Worm (Caenorhabditis elegans): ENCODE results near the gene unc-80.

unc-80 gene

DNA sequence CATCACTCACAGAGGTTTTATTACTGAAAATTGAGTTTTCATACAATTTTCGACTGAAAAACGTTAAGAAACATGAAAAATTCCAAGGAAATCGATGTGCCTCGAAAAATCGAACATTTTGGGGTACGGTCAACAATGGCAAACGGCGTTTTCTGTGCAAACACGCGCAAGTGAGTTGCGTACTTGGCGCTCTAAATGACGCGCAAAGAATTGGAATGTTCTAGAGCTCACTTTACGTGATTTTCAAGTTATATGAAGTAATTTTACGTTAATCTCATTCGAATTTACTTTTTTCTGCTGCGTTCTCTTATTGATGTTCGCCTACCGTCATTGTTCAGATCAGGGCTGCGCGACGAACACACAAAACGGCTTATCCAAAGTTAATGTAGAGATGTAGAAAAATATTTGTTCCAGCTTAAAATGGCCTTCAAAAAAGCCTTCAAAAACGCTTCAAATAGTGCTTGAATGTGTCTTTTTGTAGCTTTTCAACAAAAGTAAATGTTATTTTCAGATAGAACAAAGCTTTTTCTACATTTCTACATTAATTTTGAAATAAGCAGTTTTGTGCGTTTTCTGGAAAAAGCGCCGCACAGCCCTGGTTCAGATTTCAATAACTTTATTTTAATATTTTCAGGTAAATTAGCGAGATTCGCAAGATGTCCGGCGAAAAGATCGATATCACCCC lies 33.7 kb upstream of the unc-80 start, which contains the start of the genes F31D4.2 and fkb-6 (continued):
- TF ChIP-seq C38D4.7 (GFP tag; optimal IDR thresholded peaks at IDR 0.05) (no peak), nfya-1 (tag; optimal IDR thresholded peaks at IDR 0.05) (peak; percentile 81), tbx-2 (tag; optimal IDR thresholded peaks at IDR 0.05) (peak; percentile 53), lin-11 (tag; optimal IDR thresholded peaks at IDR 0.05) (no peak), hlh-6 (tag; optimal IDR thresholded peaks at IDR 0.05) (no peak), ceh-45 (GFP tag; IDR thresholded peaks at IDR 0.05) (no peak), unc-3 (GFP tag; conservative IDR thresholded peaks at IDR 0.05) (no peak), unc-3 (tag; optimal IDR thresholded peaks at IDR 0.05) (no peak)

ce11 chrV:20847743-20848229 lies 31.6 kb upstream of the unc-80 start:
- TF ChIP-seq pha-2 (tag; optimal IDR thresholded peaks at IDR 0.05) (no peak), fkh-10 (GFP tag; optimal IDR thresholded peaks at IDR 0.05) (no peak), ama-1 (optimal IDR thresholded peaks at IDR 0.05) (peak; percentile 27)

- TF ChIP-seq unc-55 (GFP tag; optimal IDR thresholded peaks at IDR 0.05), result peak; percentile 77
- no peak for TF ChIP-seq unc-3 (GFP tag; conservative IDR thresholded peaks at IDR 0.05)
- no peak for TF ChIP-seq unc-3 (tag; optimal IDR thresholded peaks at IDR 0.05)
Observed at ce11 chrV:20850580-20850979, 28.8 kb upstream of the unc-80 start, which contains the start of gene clec-264. TSS of gene clec-264 (minus strand) at chrV:20850701.

DNA sequence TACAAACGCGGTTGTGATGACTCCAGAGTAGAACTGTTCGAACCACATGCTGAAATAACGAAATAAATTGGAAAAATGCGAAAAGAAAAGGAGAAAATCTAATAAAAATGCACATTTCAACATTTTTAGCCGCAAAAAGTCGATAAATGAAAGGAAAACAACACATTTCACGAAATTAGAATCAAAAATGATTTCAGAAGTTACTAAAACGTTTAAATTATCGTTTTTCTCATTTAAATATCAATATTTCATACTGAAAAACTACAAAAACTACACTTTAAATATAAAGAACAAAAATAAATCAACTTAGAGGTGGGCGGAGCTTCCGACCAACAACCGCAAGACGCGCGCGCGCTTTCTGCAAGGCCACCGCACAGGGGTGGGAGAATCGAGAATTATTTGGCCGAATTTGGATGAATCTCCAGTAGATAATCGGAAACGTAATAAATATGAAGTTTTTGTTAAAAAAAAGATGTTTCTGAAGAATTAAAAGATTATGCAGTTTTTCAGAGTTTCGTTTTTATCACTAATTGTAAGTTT lies 27.5 kb upstream of the unc-80 start, which contains the start of gene ndua-1:
Gene ndua-1, minus strand, starts transcription at position 51 of the 540 bp plus-strand sequence.
- TF ChIP-seq odd-2 (tag; optimal IDR thresholded peaks at IDR 0.05) (no peak), F13H6.1 (tag; optimal IDR thresholded peaks at IDR 0.05) (no peak), ttx-3 (tag; optimal IDR thresholded peaks at IDR 0.05) (no peak), elt-2 (tag; optimal IDR thresholded peaks at IDR 0.05) (peak; percentile 9), pqm-1 (tag; optimal IDR thresholded peaks at IDR 0.05) (no peak), tbx-7 (tag; optimal IDR thresholded peaks at IDR 0.05) (no peak), unc-55 (GFP tag; optimal IDR thresholded peaks at IDR 0.05) (no peak), ets-4 (tag; optimal IDR thresholded peaks at IDR 0.05) (no peak), K09A11.1 (tag; optimal IDR thresholded peaks at IDR 0.05; ENCODE audit: insufficient read depth) (no peak), elt-4 (tag; optimal IDR thresholded peaks at IDR 0.05) (no peak), rnt-1 (tag; optimal IDR thresholded peaks at IDR 0.05) (no peak), npax-4 (tag; optimal IDR thresholded peaks at IDR 0.05) (no peak), nhr-232 (tag; optimal IDR thresholded peaks at IDR 0.05) (no peak), ceh-34 (tag; optimal IDR thresholded peaks at IDR 0.05) (no peak), ref-2 (tag; optimal IDR thresholded peaks at IDR 0.05) (peak; percentile 13), ceh-2 (tag; optimal IDR thresholded peaks at IDR 0.05) (no peak), ztf-16 (tag; optimal IDR thresholded peaks at IDR 0.05) (peak; percentile 20), hlh-6 (tag; optimal IDR thresholded peaks at IDR 0.05) (no peak), dve-1 (tag; optimal IDR thresholded peaks at IDR 0.05) (no peak), zip-5 (tag; optimal IDR thresholded peaks at IDR 0.05) (no peak), hlh-30 (tag; optimal IDR thresholded peaks at IDR 0.05; ENCODE audit: insufficient read depth) (no peak), che-1 (tag; optimal IDR thresholded peaks at IDR 0.05) (no peak), tbx-2 (tag; optimal IDR thresholded peaks at IDR 0.05) (peak; percentile 33), pax-1 (tag; optimal IDR thresholded peaks at IDR 0.05) (no peak), C38D4.7 (GFP tag; optimal IDR thresholded peaks at IDR 0.05) (no peak), sox-2 (GFP tag; IDR thresholded peaks at IDR 0.05) (no peak), nhr-11 (tag; optimal IDR thresholded peaks at IDR 0.05) (no peak), ahr-1 (tag; optimal IDR thresholded peaks at IDR 0.05) (no peak), C08G9.2 (tag; optimal IDR thresholded peaks at IDR 0.05) (peak; percentile 50), ceh-31 (tag; optimal IDR thresholded peaks at IDR 0.05) (peak; percentile 52), unc-42 (tag; optimal IDR thresholded peaks at IDR 0.05) (peak; percentile 73), nfya-1 (tag; optimal IDR thresholded peaks at IDR 0.05) (peak; percentile 37), T23F11.4 (GFP tag; optimal IDR thresholded peaks at IDR 0.05) (no peak), eyg-1 (tag; optimal IDR thresholded peaks at IDR 0.05) (no peak), Y22D7AL.16 (tag; optimal IDR thresholded peaks at IDR 0.05) (peak; percentile 31), dmd-4 (tag; optimal IDR thresholded peaks at IDR 0.05; ENCODE audit: borderline replicate concordance) (no peak), madf-2 (tag; optimal IDR thresholded peaks at IDR 0.05) (no peak), hlh-8 (tag; optimal IDR thresholded peaks at IDR 0.05) (no peak)
